Fruit fly (Drosophila melanogaster) whole organism, embryonic: ENCODE results near the gene CG5447.

Experiments
- Ada2b ChIP-seq: fragments of 200-800 bp; sonication (Bioruptor generic); IDR thresholded peaks from 2 replicates; pipeline ENCODE4 v1.3.6; 2022; ENCODE audit warnings: missing biosample characterization, missing genetic modification characterization
- CG11398 ChIP-seq: fragments of 200-800 bp; sonication (Bioruptor generic); optimal IDR thresholded peaks from 2 replicates; lab custom pipeline; 2016; ENCODE audit warnings: missing biosample characterization, missing genetic modification characterization
- CG1529 ChIP-seq: fragments of 200-800 bp; sonication (Bioruptor generic); optimal IDR thresholded peaks from 3 replicates; lab custom pipeline; 2018; ENCODE audit warnings: missing biosample characterization, missing genetic modification characterization
- CG1603 ChIP-seq: fragments of 200-800 bp; sonication (Bioruptor generic); optimal IDR thresholded peaks from 2 replicates; lab custom pipeline; 2019; ENCODE audit warnings: missing biosample characterization, mild to moderate bottlenecking, missing genetic modification characterization, moderate library complexity
- CG1647 ChIP-seq: fragments of 200-800 bp; sonication (Bioruptor generic); optimal IDR thresholded peaks from 3 replicates; lab custom pipeline; 2016; ENCODE audit warnings: missing biosample characterization, missing genetic modification characterization
- CG16815 ChIP-seq: fragments of 200-800 bp; sonication (Bioruptor generic); optimal IDR thresholded peaks from 3 replicates; lab custom pipeline; 2017; ENCODE audit warnings: missing biosample characterization, mild to moderate bottlenecking, missing genetic modification characterization
- CG17186 ChIP-seq: fragments of 200-800 bp; sonication (Bioruptor generic); optimal IDR thresholded peaks from 3 replicates; lab custom pipeline; 2017; ENCODE audit warnings: missing biosample characterization, missing genetic modification reagents, missing genetic modification characterization
- CG30403 ChIP-seq: fragments of 200-800 bp; sonication (Bioruptor generic); optimal IDR thresholded peaks from 3 replicates; lab custom pipeline; 2016; ENCODE audit warnings: missing biosample characterization, missing genetic modification characterization
- CG42726 ChIP-seq: fragments of 200-800 bp; sonication (Bioruptor generic); IDR thresholded peaks from 2 replicates; pipeline ENCODE4 v1.3.6; 2022; ENCODE audit warnings: missing biosample characterization, missing genetic modification characterization; ENCODE audit not compliant: partially characterized antibody
- CG7357 ChIP-seq: fragments of 200-800 bp; sonication (Bioruptor generic); IDR thresholded peaks from 3 replicates; pipeline ENCODE4 v1.3.6; 2022; ENCODE audit warnings: missing biosample characterization, missing genetic modification characterization
- CG7556 ChIP-seq: fragments of 200-800 bp; sonication (Bioruptor generic); optimal IDR thresholded peaks from 2 replicates; lab custom pipeline; 2017; ENCODE audit warnings: missing biosample characterization, mild to moderate bottlenecking, missing genetic modification characterization
- CG7786 ChIP-seq: fragments of 200-800 bp; sonication (Bioruptor generic); optimal IDR thresholded peaks from 2 replicates; lab custom pipeline; 2016; ENCODE audit warnings: missing biosample characterization, missing genetic modification characterization
- CG8281 ChIP-seq: fragments of 200-800 bp; sonication (Bioruptor generic); optimal IDR thresholded peaks from 2 replicates; lab custom pipeline; 2018; ENCODE audit warnings: missing biosample characterization, mild to moderate bottlenecking, missing genetic modification characterization, moderate library complexity
- CG9817 ChIP-seq: fragments of 200-800 bp; sonication (Bioruptor generic); optimal IDR thresholded peaks from 2 replicates; lab custom pipeline; 2018; ENCODE audit warnings: missing biosample characterization, mild to moderate bottlenecking, missing genetic modification characterization, moderate library complexity
- Drgx ChIP-seq: fragments of 200-800 bp; sonication (Bioruptor generic); IDR thresholded peaks from 2 replicates; pipeline ENCODE4 v1.3.6; 2022; ENCODE audit warnings: missing biosample characterization, missing genetic modification characterization
- Ets65A ChIP-seq: fragments of 200-800 bp; sonication (Bioruptor generic); peaks from one replicate; lab custom pipeline; 2016; ENCODE audit warnings: missing biosample characterization, missing genetic modification characterization
- Ets97D ChIP-seq: fragments of 200-800 bp; sonication (Bioruptor generic); optimal IDR thresholded peaks from 3 replicates; lab custom pipeline; 2016; ENCODE audit warnings: missing biosample characterization, missing genetic modification characterization
- HLH54F ChIP-seq: fragments of 200-800 bp; sonication (Bioruptor generic); optimal IDR thresholded peaks from 3 replicates; lab custom pipeline; 2016; ENCODE audit warnings: missing biosample characterization, missing genetic modification characterization
- Med ChIP-seq: fragments of 200-800 bp; sonication (Bioruptor generic); peaks from one replicate; lab custom pipeline; 2016; ENCODE audit warnings: missing biosample characterization, missing genetic modification characterization, mild to moderate bottlenecking, inconsistent platforms, moderate library complexity
- Mrtf ChIP-seq: fragments of 200-800 bp; sonication (Bioruptor generic); IDR thresholded peaks from 3 replicates; pipeline ENCODE4 v1.3.6; 2022; ENCODE audit warnings: missing biosample characterization, missing genetic modification characterization
- Optix ChIP-seq: fragments of 200-800 bp; sonication (Bioruptor generic); IDR thresholded peaks from 3 replicates; pipeline ENCODE4 v1.3.6; 2022; ENCODE audit warnings: missing biosample characterization, missing genetic modification characterization
- Ravus ChIP-seq: fragments of 200-800 bp; sonication (Bioruptor generic); IDR thresholded peaks from 2 replicates; pipeline ENCODE4 v1.3.6; 2022; ENCODE audit warnings: missing biosample characterization, missing genetic modification characterization
- Sox102F ChIP-seq: fragments of 200-800 bp; sonication (Bioruptor generic); optimal IDR thresholded peaks from 2 replicates; lab custom pipeline; 2018; ENCODE audit warnings: missing biosample characterization, mild to moderate bottlenecking, missing genetic modification characterization, moderate library complexity
- Spps ChIP-seq: fragments of 200-800 bp; sonication (Bioruptor generic); optimal IDR thresholded peaks from 2 replicates; lab custom pipeline; 2018; ENCODE audit warnings: missing biosample characterization, mild to moderate bottlenecking, missing genetic modification characterization
- Sry-δ ChIP-seq: fragments of 200-800 bp; sonication (Bioruptor generic); optimal IDR thresholded peaks from 2 replicates; lab custom pipeline; 2016; ENCODE audit warnings: missing biosample characterization, missing genetic modification characterization
- Taf1 ChIP-seq: fragments of 200-800 bp; sonication (Bioruptor generic); IDR thresholded peaks from 2 replicates; pipeline ENCODE4 v1.3.6; 2022; ENCODE audit warnings: missing biosample characterization, missing genetic modification characterization
- ash1 ChIP-seq: fragments of 200-800 bp; sonication (Bioruptor generic); optimal IDR thresholded peaks from 2 replicates; lab custom pipeline; 2018; ENCODE audit warnings: missing biosample characterization, mild to moderate bottlenecking, missing genetic modification characterization
- bsh ChIP-seq, 2 experiments: fragments of 200-800 bp; sonication (Bioruptor generic); optimal IDR thresholded peaks; 2 replicates each; lab custom pipeline; 2017 to 2018; ENCODE audit warnings: mild to moderate bottlenecking in 2 of 2, missing biosample characterization in 2 of 2, missing genetic modification characterization in 2 of 2, moderate library complexity in 1 of 2
- crp ChIP-seq, 2 experiments: fragments of 200-800 bp; sonication (Bioruptor generic); optimal IDR thresholded peaks; 2 replicates in 1 of 2; 3 replicates in 1 of 2; lab custom pipeline; 2017; ENCODE audit warnings: missing biosample characterization in 2 of 2, missing genetic modification characterization in 2 of 2, mild to moderate bottlenecking in 1 of 2, moderate library complexity in 1 of 2
- disco-r ChIP-seq: fragments of 200-800 bp; sonication (Bioruptor generic); optimal IDR thresholded peaks from 2 replicates; lab custom pipeline; 2016; ENCODE audit warnings: missing biosample characterization, missing genetic modification characterization
- dmrt99B ChIP-seq: fragments of 200-800 bp; sonication (Bioruptor generic); optimal IDR thresholded peaks from 2 replicates; lab custom pipeline; 2018; ENCODE audit warnings: missing biosample characterization, mild to moderate bottlenecking, missing genetic modification characterization, moderate library complexity
- fd102C ChIP-seq: fragments of 200-800 bp; sonication (Bioruptor generic); optimal IDR thresholded peaks from 2 replicates; lab custom pipeline; 2018; ENCODE audit warnings: missing biosample characterization, mild to moderate bottlenecking, missing genetic modification characterization, moderate library complexity
- fd3F ChIP-seq: fragments of 200-800 bp; sonication (Bioruptor generic); optimal IDR thresholded peaks from 2 replicates; lab custom pipeline; 2018; ENCODE audit warnings: missing biosample characterization, mild to moderate bottlenecking, missing genetic modification characterization, moderate library complexity
- gfzf ChIP-seq: fragments of 200-800 bp; sonication (Bioruptor generic); optimal IDR thresholded peaks from 2 replicates; lab custom pipeline; 2016; ENCODE audit warnings: missing biosample characterization, mild to moderate bottlenecking, missing genetic modification characterization, moderate library complexity
- gsb-n ChIP-seq: fragments of 200-800 bp; sonication (Bioruptor generic); optimal IDR thresholded peaks from 3 replicates; lab custom pipeline; 2018; ENCODE audit warnings: missing biosample characterization, mild to moderate bottlenecking, missing genetic modification characterization
- hb ChIP-seq: fragments of 200-800 bp; sonication (Bioruptor generic); IDR thresholded peaks from 3 replicates; pipeline ENCODE4 v1.3.6; 2022; ENCODE audit warnings: missing biosample characterization, missing genetic modification characterization; ENCODE audit not compliant: partially characterized antibody
- insv ChIP-seq, 2 experiments: fragments of 200-800 bp; sonication (Bioruptor generic); optimal IDR thresholded peaks; 3 replicates each; lab custom pipeline; 2016 to 2018; ENCODE audit warnings: missing biosample characterization in 2 of 2, missing genetic modification characterization in 2 of 2
- lilli ChIP-seq: fragments of 200-800 bp; sonication (Bioruptor generic); optimal IDR thresholded peaks from 3 replicates; lab custom pipeline; 2016; ENCODE audit warnings: missing biosample characterization, missing genetic modification characterization
- nom ChIP-seq: fragments of 200-800 bp; sonication (Bioruptor generic); optimal IDR thresholded peaks from 2 replicates; lab custom pipeline; 2017; ENCODE audit warnings: missing biosample characterization, missing genetic modification characterization, mild to moderate bottlenecking, moderate library complexity, missing genetic modification reagents
- org-1 ChIP-seq: fragments of 200-800 bp; sonication (Bioruptor generic); optimal IDR thresholded peaks from 2 replicates; lab custom pipeline; 2017; ENCODE audit warnings: missing biosample characterization, missing genetic modification characterization
- p53 ChIP-seq: fragments of 200-800 bp; sonication (Bioruptor generic); optimal IDR thresholded peaks from 2 replicates; lab custom pipeline; 2016; ENCODE audit warnings: missing biosample characterization, missing genetic modification characterization
- pb ChIP-seq: fragments of 200-800 bp; sonication (Bioruptor generic); optimal IDR thresholded peaks from 3 replicates; lab custom pipeline; 2016; ENCODE audit warnings: missing biosample characterization, missing genetic modification characterization
- peb ChIP-seq: fragments of 200-800 bp; sonication (Bioruptor generic); IDR thresholded peaks from 2 replicates; pipeline ENCODE4 v1.3.6; 2022; ENCODE audit warnings: missing biosample characterization, missing genetic modification characterization
- sens ChIP-seq: fragments of 200-800 bp; sonication (Bioruptor generic); peaks from one replicate; lab custom pipeline; 2016; ENCODE audit warnings: missing biosample characterization, missing genetic modification characterization
- trem ChIP-seq: fragments of 200-800 bp; optimal IDR thresholded peaks from 3 replicates; lab custom pipeline; 2019; ENCODE audit warnings: missing biosample characterization, mild to moderate bottlenecking, missing genetic modification characterization, moderate library complexity
- unc-4 ChIP-seq: fragments of 200-800 bp; sonication (Bioruptor generic); IDR thresholded peaks from 2 replicates; pipeline ENCODE4 v1.3.6; 2022; ENCODE audit warnings: missing biosample characterization, missing genetic modification characterization; ENCODE audit not compliant: partially characterized antibody
- vfl ChIP-seq: fragments of 200-800 bp; sonication (Bioruptor generic); optimal IDR thresholded peaks from 2 replicates; lab custom pipeline; 2016; ENCODE audit warnings: missing biosample characterization, missing genetic modification characterization
- z ChIP-seq: fragments of 200-800 bp; sonication (Bioruptor generic); IDR thresholded peaks from 3 replicates; pipeline ENCODE4 v1.3.6; 2022; ENCODE audit warnings: missing biosample characterization, missing genetic modification characterization
- zfh1 ChIP-seq: fragments of 200-800 bp; sonication (Bioruptor generic); IDR thresholded peaks from 3 replicates; pipeline ENCODE4 v1.3.6; 2022; ENCODE audit warnings: missing biosample characterization, missing genetic modification characterization

CG5447 gene

DNA sequence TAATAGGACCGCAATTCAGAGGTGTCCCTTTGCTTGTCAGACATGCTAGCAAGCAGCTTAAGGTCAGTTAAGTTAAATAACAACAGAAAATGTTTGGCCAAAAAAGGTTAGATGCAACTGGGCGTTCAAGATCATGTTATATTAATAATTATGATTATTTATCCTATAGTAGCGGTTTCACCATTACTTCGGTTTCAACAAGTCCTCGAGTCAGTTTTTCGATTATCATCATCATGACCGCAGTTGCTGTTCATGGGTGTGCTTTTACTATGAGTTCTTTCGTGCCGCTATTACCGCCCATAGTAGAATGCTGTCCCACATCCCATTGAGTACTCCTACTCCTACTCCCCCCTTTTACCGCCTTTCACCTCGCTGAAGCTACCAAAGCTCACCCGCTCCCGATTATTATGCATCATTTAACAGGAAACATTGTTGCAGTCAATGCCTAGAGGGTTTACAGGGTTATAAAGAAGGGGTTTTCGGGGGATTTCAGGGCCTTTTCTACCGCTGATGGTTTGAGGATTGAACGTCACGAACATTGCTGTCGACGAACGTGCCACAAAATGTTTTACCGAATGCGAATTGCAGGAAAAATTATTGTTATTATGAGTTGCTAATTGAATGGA, 33.0 kb downstream of the CG5447 start:
- TF ChIP-seq HLH54F = no peak
- peak; percentile 18 for TF ChIP-seq nom (GFP tag; lab: Kevin White, UChicago)
- TF ChIP-seq CG16815 (GFP tag; lab: Kevin White, UChicago) = no peak
- peak; percentile 15 for TF ChIP-seq sens (GFP tag; lab: Kevin White, UChicago)

DNA sequence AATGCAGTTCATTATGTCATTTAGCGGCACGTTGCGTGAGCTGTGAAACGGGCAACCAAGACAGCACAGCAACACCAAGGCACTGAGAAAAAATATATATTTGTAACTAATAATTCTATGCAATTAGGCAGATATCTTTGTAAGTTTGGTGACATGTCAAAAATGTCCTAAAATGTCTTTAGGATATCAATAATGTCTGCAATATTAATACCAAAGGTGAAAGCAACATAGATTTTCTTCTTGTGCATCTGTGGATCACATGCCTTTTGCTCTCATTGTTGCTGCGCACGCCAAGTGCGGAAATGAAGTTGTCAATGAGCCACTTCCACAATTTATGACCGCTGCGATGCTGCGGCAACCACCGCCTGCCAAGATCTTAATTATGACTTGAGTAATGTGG, 37.1 kb downstream of the CG5447 start:
- TF ChIP-seq pb (GFP tag; lab: Kevin White, UChicago) = no peak
- TF ChIP-seq Med (GFP tag; lab: Kevin White, UChicago) = no peak
- no peak for TF ChIP-seq ash1 (GFP tag; lab: Kevin White, UChicago)
- TF ChIP-seq nom (GFP tag; lab: Kevin White, UChicago) = peak; percentile 66
- TF ChIP-seq CG7786 (GFP tag; lab: Kevin White, UChicago) = no peak
- TF ChIP-seq bsh (GFP tag; optimal IDR thresholded peaks at IDR 0.05; lab: Kevin White, UChicago) = peak in 1 of 2 experiments; percentile 22
- no peak for TF ChIP-seq Spps (tag; lab: Kevin White, UChicago)
- no peak for TF ChIP-seq Mrtf
- no peak for TF ChIP-seq CG30403 (GFP tag; lab: Kevin White, UChicago)
- no peak for TF ChIP-seq CG1603
- TF ChIP-seq sens (GFP tag; lab: Kevin White, UChicago) = peak; percentile 63
- peak; percentile 77 for TF ChIP-seq Drgx (GFP tag; lab: Robert Waterston, UW)
- no peak for TF ChIP-seq z (GFP tag; lab: Robert Waterston, UW)
- no peak for TF ChIP-seq hb
- TF ChIP-seq disco-r (GFP tag; lab: Kevin White, UChicago) = no peak
- no peak for TF ChIP-seq Sry-δ
- no peak for TF ChIP-seq Sox102F (GFP tag; lab: Kevin White, UChicago)
- no peak for TF ChIP-seq CG7556 (GFP tag; lab: Kevin White, UChicago)
- no peak for TF ChIP-seq fd3F (GFP tag; lab: Kevin White, UChicago)
- TF ChIP-seq crp (GFP tag; optimal IDR thresholded peaks at IDR 0.05; lab: Kevin White, UChicago) = no peak
- TF ChIP-seq Ets65A (GFP tag; lab: Kevin White, UChicago) = peak; percentile 11
- no peak for TF ChIP-seq CG42726 (GFP tag; lab: Robert Waterston, UW)
- TF ChIP-seq vfl (GFP tag; lab: Kevin White, UChicago) = no peak
- TF ChIP-seq zfh1 = 0 out of 3 replicates have a peak, but pooled peaks have one; percentile 14

DNA sequence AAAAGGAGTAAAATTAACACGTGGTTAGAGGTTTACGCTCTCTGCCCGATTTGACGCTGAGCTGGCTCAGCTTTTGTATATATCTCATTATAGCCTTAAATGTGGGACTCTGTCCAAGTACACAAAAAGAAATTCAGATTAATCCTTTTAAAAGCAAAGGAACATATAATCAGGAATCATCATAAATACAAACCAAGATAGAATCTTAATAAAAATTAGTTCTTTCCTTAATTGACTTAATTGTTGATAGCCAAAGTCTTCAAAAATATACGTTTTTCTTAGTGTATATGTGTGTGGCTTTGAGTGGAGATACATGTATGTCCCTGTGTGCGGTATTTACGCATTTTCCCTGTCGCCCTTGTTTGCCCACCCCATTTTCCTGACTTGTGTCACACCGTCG, 41.9 kb downstream of the CG5447 start:
- TF ChIP-seq trem (no peak), CG17186 (GFP tag; lab: Kevin White, UChicago) (no peak), dmrt99B (tag; lab: Kevin White, UChicago) (peak; percentile 47), peb (GFP tag; lab: Robert Waterston, UW) (no peak), CG1647 (GFP tag; lab: Kevin White, UChicago) (no peak), CG11398 (no peak), Ets97D (no peak), Optix (GFP tag; lab: Robert Waterston, UW) (no peak), Ravus (no peak), org-1 (GFP tag; lab: Kevin White, UChicago) (peak; percentile 4), gfzf (GFP tag; lab: Kevin White, UChicago) (no peak), p53 (GFP tag; lab: Kevin White, UChicago) (no peak), CG7357 (GFP tag; lab: Robert Waterston, UW) (no peak), CG8281 (tag; lab: Kevin White, UChicago) (no peak), Ada2b (GFP tag; lab: Robert Waterston, UW) (peak; percentile 51), gsb-n (tag; lab: Kevin White, UChicago) (no peak), fd102C (no peak), Taf1 (GFP tag; lab: Robert Waterston, UW) (no peak), unc-4 (no peak), lilli (GFP tag; lab: Kevin White, UChicago) (peak; percentile 40), CG9817 (tag; lab: Kevin White, UChicago) (peak; percentile 42), CG1529 (no peak), insv (GFP tag; optimal IDR thresholded peaks at IDR 0.05; lab: Kevin White, UChicago) (no peak)
